Fruit fly (Drosophila melanogaster) whole organism, embryonic: ENCODE data around the gene Mipp2.
A peak's percentile ranks its signal among the peaks of the same experiment; 100 is the strongest.

Experiments
- Blimp-1 ChIP-seq: fragments of 200-800 bp; sonication (Bioruptor generic); optimal IDR thresholded peaks from 3 replicates; lab custom pipeline; 2018; ENCODE audit warnings: missing biosample characterization, missing genetic modification characterization, mild to moderate bottlenecking, moderate library complexity, missing genetic modification reagents
- CG11695 ChIP-seq: fragments of 200-800 bp; sonication (Bioruptor generic); IDR thresholded peaks from 3 replicates; pipeline ENCODE4 v1.3.6; 2022; ENCODE audit warnings: missing biosample characterization, missing genetic modification characterization
- CG13894 ChIP-seq: fragments of 200-800 bp; sonication (Bioruptor generic); optimal IDR thresholded peaks from 3 replicates; lab custom pipeline; 2018; ENCODE audit warnings: missing biosample characterization, mild to moderate bottlenecking, missing genetic modification characterization, moderate library complexity
- CG15269 ChIP-seq: fragments of 200-800 bp; sonication (Bioruptor generic); optimal IDR thresholded peaks from 2 replicates; lab custom pipeline; 2018; ENCODE audit warnings: missing biosample characterization, mild to moderate bottlenecking, missing genetic modification characterization, moderate library complexity
- CG17361 ChIP-seq: fragments of 200-800 bp; sonication (Bioruptor generic); IDR thresholded peaks from 3 replicates; pipeline ENCODE4 v1.3.6; 2022; ENCODE audit warnings: missing biosample characterization, missing genetic modification characterization
- CG18599 ChIP-seq: fragments of 200-800 bp; sonication (Bioruptor generic); optimal IDR thresholded peaks from 3 replicates; lab custom pipeline; 2017; ENCODE audit warnings: missing biosample characterization, missing genetic modification characterization, mild to moderate bottlenecking, moderate library complexity, missing genetic modification reagents
- CG31441 ChIP-seq: fragments of 200-800 bp; sonication (Bioruptor generic); IDR thresholded peaks from 2 replicates; pipeline ENCODE4 v1.3.6; 2022; ENCODE audit warnings: missing biosample characterization, missing genetic modification characterization
- CG4282 ChIP-seq: fragments of 200-800 bp; sonication (Bioruptor generic); optimal IDR thresholded peaks from 2 replicates; lab custom pipeline; 2016; ENCODE audit warnings: missing biosample characterization, missing genetic modification characterization
- CG5245 ChIP-seq: fragments of 200-800 bp; sonication (Bioruptor generic); optimal IDR thresholded peaks from 3 replicates; lab custom pipeline; 2016; ENCODE audit warnings: missing biosample characterization, missing genetic modification characterization
- CG7556 ChIP-seq: fragments of 200-800 bp; sonication (Bioruptor generic); optimal IDR thresholded peaks from 2 replicates; lab custom pipeline; 2017; ENCODE audit warnings: missing biosample characterization, mild to moderate bottlenecking, missing genetic modification characterization
- CG8281 ChIP-seq: fragments of 200-800 bp; sonication (Bioruptor generic); optimal IDR thresholded peaks from 2 replicates; lab custom pipeline; 2018; ENCODE audit warnings: missing biosample characterization, mild to moderate bottlenecking, missing genetic modification characterization, moderate library complexity
- CrebB ChIP-seq: fragments of 200-800 bp; sonication (Bioruptor generic); optimal IDR thresholded peaks from 3 replicates; lab custom pipeline; 2018; ENCODE audit warnings: missing biosample characterization, mild to moderate bottlenecking, missing genetic modification characterization
- D ChIP-seq, 2 experiments: fragments of 200-800 bp in 1 of 2; fragments of >200 bp in 1 of 2; sonication (Bioruptor generic) in 1 of 2; optimal IDR thresholded peaks; 2 replicates in 1 of 2; 3 replicates in 1 of 2; lab custom pipeline; 2017; ENCODE audit warnings: mild to moderate bottlenecking in 1 of 2, missing biosample characterization in 1 of 2, missing genetic modification characterization in 1 of 2, missing genetic modification reagents in 1 of 2
- Eip74EF ChIP-seq, 2 experiments: fragments of 200-800 bp in 1 of 2; fragments of >200 bp in 1 of 2; sonication (Bioruptor generic) in 1 of 2; optimal IDR thresholded peaks; 2 replicates each; lab custom pipeline; 2017 to 2019; ENCODE audit warnings: missing biosample characterization in 2 of 2, missing genetic modification characterization in 2 of 2, mild to moderate bottlenecking in 1 of 2, moderate library complexity in 1 of 2
- Gug ChIP-seq: fragments of 200-800 bp; sonication (Bioruptor generic); IDR thresholded peaks from 4 replicates; pipeline ENCODE4 v1.3.6; 2022; ENCODE audit warnings: missing biosample characterization, missing genetic modification characterization
- H15 ChIP-seq: fragments of 200-800 bp; sonication (Bioruptor generic); IDR thresholded peaks from 3 replicates; pipeline ENCODE4 v1.3.6; 2022; ENCODE audit warnings: missing biosample characterization, missing genetic modification characterization
- HLH54F ChIP-seq: fragments of 200-800 bp; sonication (Bioruptor generic); optimal IDR thresholded peaks from 3 replicates; lab custom pipeline; 2016; ENCODE audit warnings: missing biosample characterization, missing genetic modification characterization
- Med ChIP-seq: fragments of 200-800 bp; sonication (Bioruptor generic); peaks from one replicate; lab custom pipeline; 2016; ENCODE audit warnings: missing biosample characterization, missing genetic modification characterization, mild to moderate bottlenecking, inconsistent platforms, moderate library complexity
- Oli ChIP-seq: fragments of 200-800 bp; sonication (Bioruptor generic); optimal IDR thresholded peaks from 2 replicates; lab custom pipeline; 2018; ENCODE audit warnings: missing biosample characterization, mild to moderate bottlenecking, missing genetic modification characterization, moderate library complexity
- Optix ChIP-seq: fragments of 200-800 bp; sonication (Bioruptor generic); IDR thresholded peaks from 3 replicates; pipeline ENCODE4 v1.3.6; 2022; ENCODE audit warnings: missing biosample characterization, missing genetic modification characterization
- Pdp1 ChIP-seq, 2 experiments: fragments of 200-800 bp; sonication (Bioruptor generic); optimal IDR thresholded peaks; 3 replicates each; lab custom pipeline; 2016; ENCODE audit warnings: missing biosample characterization in 2 of 2, missing genetic modification characterization in 2 of 2, mild to moderate bottlenecking in 1 of 2, moderate library complexity in 1 of 2
- Vsx1 ChIP-seq: fragments of 200-800 bp; sonication (Bioruptor generic); optimal IDR thresholded peaks from 2 replicates; lab custom pipeline; 2017; ENCODE audit warnings: missing biosample characterization, mild to moderate bottlenecking, missing genetic modification characterization, missing genetic modification reagents
- bbx ChIP-seq: fragments of 200-800 bp; sonication (Bioruptor generic); IDR thresholded peaks from 2 replicates; pipeline ENCODE4 v1.3.6; 2022; ENCODE audit warnings: missing biosample characterization, missing genetic modification characterization; ENCODE audit not compliant: partially characterized antibody
- crol ChIP-seq: fragments of 200-800 bp; sonication (Bioruptor generic); IDR thresholded peaks from 2 replicates; pipeline ENCODE4 v1.3.6; 2022; ENCODE audit warnings: missing biosample characterization, missing genetic modification characterization
- dimm ChIP-seq: fragments of 200-800 bp; sonication (Bioruptor generic); IDR thresholded peaks from 2 replicates; pipeline ENCODE4 v1.3.6; 2022; ENCODE audit warnings: missing biosample characterization, missing genetic modification characterization
- dmrt11E ChIP-seq: fragments of 200-800 bp; sonication (Bioruptor generic); optimal IDR thresholded peaks from 3 replicates; lab custom pipeline; 2018; ENCODE audit warnings: missing biosample characterization, mild to moderate bottlenecking, missing genetic modification characterization, moderate library complexity
- dysf ChIP-seq: fragments of 200-800 bp; sonication (Bioruptor generic); IDR thresholded peaks from 3 replicates; pipeline ENCODE4 v1.3.6; 2022; ENCODE audit warnings: missing biosample characterization, missing genetic modification characterization
- ems ChIP-seq: fragments of 200-800 bp; sonication (Bioruptor generic); optimal IDR thresholded peaks from 3 replicates; lab custom pipeline; 2016; ENCODE audit warnings: missing biosample characterization, missing genetic modification characterization
- exex ChIP-seq: fragments of 200-800 bp; sonication (Bioruptor generic); optimal IDR thresholded peaks from 4 replicates; lab custom pipeline; 2018; ENCODE audit warnings: missing biosample characterization, mild to moderate bottlenecking, missing genetic modification characterization, moderate library complexity
- fd64A ChIP-seq: fragments of 200-800 bp; sonication (Bioruptor generic); optimal IDR thresholded peaks from 3 replicates; lab custom pipeline; 2018; ENCODE audit warnings: missing biosample characterization, mild to moderate bottlenecking, missing genetic modification characterization
- grn ChIP-seq: fragments of 200-800 bp; sonication (Bioruptor generic); optimal IDR thresholded peaks from 3 replicates; lab custom pipeline; 2017; ENCODE audit warnings: missing biosample characterization, missing genetic modification characterization
- jumu ChIP-seq: fragments of 200-800 bp; sonication (Bioruptor generic); optimal IDR thresholded peaks from 3 replicates; lab custom pipeline; 2016; ENCODE audit warnings: missing biosample characterization, missing genetic modification characterization
- ken ChIP-seq: fragments of 200-800 bp; sonication (Bioruptor generic); IDR thresholded peaks from 3 replicates; pipeline ENCODE4 v1.3.6; 2022; ENCODE audit warnings: missing biosample characterization, missing genetic modification characterization
- mirr ChIP-seq: fragments of 200-800 bp; sonication (Bioruptor generic); optimal IDR thresholded peaks from 3 replicates; lab custom pipeline; 2018; ENCODE audit warnings: missing biosample characterization, mild to moderate bottlenecking, missing genetic modification characterization
- odd ChIP-seq: fragments of 200-800 bp; sonication (Bioruptor generic); optimal IDR thresholded peaks from 2 replicates; lab custom pipeline; 2017; ENCODE audit warnings: missing biosample characterization, mild to moderate bottlenecking, missing genetic modification characterization
- org-1 ChIP-seq: fragments of 200-800 bp; sonication (Bioruptor generic); optimal IDR thresholded peaks from 2 replicates; lab custom pipeline; 2017; ENCODE audit warnings: missing biosample characterization, missing genetic modification characterization
- pum ChIP-seq: fragments of 200-800 bp; sonication (Bioruptor generic); optimal IDR thresholded peaks from 2 replicates; lab custom pipeline; 2016; ENCODE audit warnings: missing biosample characterization, missing genetic modification characterization
- repo ChIP-seq: fragments of 200-800 bp; sonication (Bioruptor generic); optimal IDR thresholded peaks from 2 replicates; lab custom pipeline; 2016; ENCODE audit warnings: missing biosample characterization, missing genetic modification characterization
- sd ChIP-seq: fragments of 200-800 bp; sonication (Bioruptor generic); optimal IDR thresholded peaks from 3 replicates; lab custom pipeline; 2018; ENCODE audit warnings: missing biosample characterization, mild to moderate bottlenecking, missing genetic modification characterization, moderate library complexity
- sima ChIP-seq: fragments of 200-800 bp; sonication (Bioruptor generic); optimal IDR thresholded peaks from 2 replicates; lab custom pipeline; 2016; ENCODE audit warnings: missing biosample characterization, missing genetic modification characterization
- sug ChIP-seq: fragments of 200-800 bp; optimal IDR thresholded peaks from 2 replicates; lab custom pipeline; 2019; ENCODE audit warnings: missing biosample characterization, mild to moderate bottlenecking, missing genetic modification characterization, moderate library complexity
- ttk ChIP-seq: fragments of 200-800 bp; sonication (Bioruptor generic); IDR thresholded peaks from 2 replicates; pipeline ENCODE4 v2.1.2; 2022; ENCODE audit warnings: missing biosample characterization, missing genetic modification characterization
- vnd ChIP-seq: fragments of 200-800 bp; sonication (Bioruptor generic); IDR thresholded peaks from 3 replicates; pipeline ENCODE4 v1.3.6; 2022; ENCODE audit warnings: missing biosample characterization, missing genetic modification characterization; ENCODE audit not compliant: partially characterized antibody

Mipp2 gene

DNA sequence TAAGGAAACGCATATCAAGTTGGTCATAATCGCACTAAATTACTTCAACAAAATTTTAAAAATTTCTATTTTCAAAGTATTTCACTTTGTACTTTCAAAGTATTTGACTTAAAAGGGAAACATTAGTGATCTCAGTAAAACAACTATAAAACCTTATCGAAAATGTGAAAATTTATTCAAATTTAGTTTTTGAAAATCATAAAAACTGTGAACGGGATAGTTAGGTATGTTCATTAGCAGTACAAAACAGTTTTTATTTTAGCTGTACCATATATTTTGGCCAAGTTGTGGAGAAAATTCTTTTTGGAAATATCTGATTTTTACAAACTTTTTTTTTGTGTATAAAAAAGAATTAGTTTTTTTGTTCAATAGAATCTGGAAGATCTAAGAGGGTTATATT is 25.0 kb downstream of the Mipp2 start, which contains the start of gene CG43115:
TSS of gene CG43115 (minus strand) at position 101 of the 400 bp plus-strand sequence.
- TF ChIP-seq jumu (GFP tag; lab: Kevin White, UChicago): no peak

DNA sequence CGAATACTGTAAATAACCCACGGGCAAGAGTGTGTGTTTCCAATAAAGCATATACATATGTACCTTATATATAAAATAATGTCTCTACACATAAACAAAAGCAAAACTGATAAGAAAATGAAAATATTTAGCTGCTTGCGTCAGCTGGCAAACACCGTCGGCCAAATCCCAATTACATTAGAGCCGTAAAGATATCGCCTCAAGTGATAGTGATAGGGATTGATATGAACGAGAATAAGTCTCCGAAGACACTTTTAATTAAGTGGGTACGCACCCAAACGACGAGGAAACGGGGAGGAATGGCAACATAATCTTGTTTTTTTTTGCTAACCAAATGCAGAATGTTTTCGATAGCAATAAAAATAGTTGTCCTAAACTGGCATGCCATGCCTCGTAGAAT is 26.8 kb downstream of the Mipp2 start:
- no peak for TF ChIP-seq Med
- TF ChIP-seq mirr (GFP tag; lab: Kevin White, UChicago): peak; percentile 74
- TF ChIP-seq CG11695 (GFP tag; lab: Robert Waterston, UW): no peak
- TF ChIP-seq CG13894 (tag; lab: Kevin White, UChicago): no peak
- no peak for TF ChIP-seq dysf (GFP tag; lab: Robert Waterston, UW)
- TF ChIP-seq Pdp1 (GFP tag; optimal IDR thresholded peaks at IDR 0.05; lab: Kevin White, UChicago): peak in 1 of 2 experiments; percentile 7
- no peak for TF ChIP-seq CG15269 (tag; lab: Kevin White, UChicago)
- TF ChIP-seq CrebB: no peak
- no peak for TF ChIP-seq Oli (tag; lab: Kevin White, UChicago)
- no peak for TF ChIP-seq ttk
- TF ChIP-seq CG4282: no peak
- peak; percentile 26 for TF ChIP-seq sug (tag; lab: Kevin White, UChicago)
- peak; percentile 30 for TF ChIP-seq sd (tag; lab: Kevin White, UChicago)
- TF ChIP-seq fd64A (GFP tag; lab: Kevin White, UChicago): no peak
- TF ChIP-seq exex: peak; percentile 81

DNA sequence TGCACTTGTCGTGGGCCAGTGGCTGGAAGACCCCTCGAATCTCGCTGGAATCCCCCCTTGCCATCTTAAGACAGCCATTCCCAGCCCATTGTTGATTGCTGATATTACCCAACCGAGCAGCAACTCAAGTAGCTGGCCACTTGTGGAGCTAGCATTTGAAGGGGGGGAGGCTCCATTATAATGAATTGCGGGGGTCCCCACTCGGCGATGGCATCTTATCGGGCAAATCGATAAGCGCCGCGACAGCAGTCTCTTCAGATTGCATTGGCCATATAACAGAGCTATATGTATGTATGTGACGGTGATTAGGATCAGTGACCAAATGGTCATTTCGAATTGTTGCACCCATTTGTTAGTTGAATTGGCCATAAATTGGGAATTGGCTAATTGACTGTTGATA is 29.1 kb downstream of the Mipp2 start:
- TF ChIP-seq grn (GFP tag; lab: Kevin White, UChicago) (peak; percentile 91), exex (peak; percentile 27), CG7556 (no peak), vnd (0 out of 3 replicates have a peak, but pooled peaks have one; percentile 34), Gug (no peak), crol (GFP tag; lab: Robert Waterston, UW) (peak; percentile 34; the same call in 1 of the 2 replicates), sd (tag; lab: Kevin White, UChicago) (no peak), sug (tag; lab: Kevin White, UChicago) (peak; percentile 91), Pdp1 (GFP tag; optimal IDR thresholded peaks at IDR 0.05; lab: Kevin White, UChicago) (peak in 1 of 2 experiments; percentile 38), CrebB (no peak), Vsx1 (GFP tag; lab: Kevin White, UChicago) (no peak), ems (GFP tag; lab: Kevin White, UChicago) (no peak), HLH54F (GFP tag; lab: Kevin White, UChicago) (no peak), repo (GFP tag; lab: Kevin White, UChicago) (no peak)

DNA sequence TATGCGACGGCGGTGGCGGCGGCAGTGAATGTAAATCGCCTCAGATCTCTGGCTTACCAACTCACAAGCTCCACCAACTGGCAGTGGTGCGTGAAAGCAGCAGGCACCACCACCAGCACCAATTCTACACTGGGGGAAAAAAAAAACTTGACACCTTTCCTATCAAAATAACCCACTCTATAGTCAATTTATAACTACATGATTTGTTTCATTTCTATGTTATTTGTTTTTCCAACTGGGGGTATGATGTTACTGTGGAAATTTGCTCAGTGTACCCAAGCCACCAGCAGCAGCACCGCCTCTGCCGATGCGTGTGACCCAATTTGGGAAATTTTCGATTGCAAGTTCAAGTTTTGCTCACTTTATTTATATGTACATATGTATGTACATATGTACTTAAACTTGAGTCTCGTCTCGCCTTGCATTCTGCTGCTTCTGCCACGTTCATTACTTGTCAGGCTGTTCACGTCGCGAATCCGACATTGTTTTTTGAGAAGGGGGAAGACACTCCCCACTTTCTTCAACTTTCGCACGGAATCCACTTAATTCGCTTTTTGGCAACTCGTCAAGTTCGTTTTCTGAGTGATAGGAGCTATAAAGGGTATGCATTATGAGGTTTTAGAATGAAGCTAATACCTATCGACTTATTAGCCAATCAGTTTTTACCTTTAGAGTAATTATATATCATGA is 32.0 kb downstream of the Mipp2 start:
- TF ChIP-seq Blimp-1 (GFP tag; lab: Kevin White, UChicago) (peak; percentile 54), pum (GFP tag; lab: Kevin White, UChicago) (peak; percentile 3), org-1 (GFP tag; lab: Kevin White, UChicago) (no peak), odd (no peak), CG5245 (GFP tag; lab: Kevin White, UChicago) (peak; percentile 27), CG17361 (GFP tag; lab: Robert Waterston, UW) (0 out of 3 replicates have a peak, but pooled peaks have one; percentile 16), ttk (peak; percentile 51), CG18599 (no peak), D (optimal IDR thresholded peaks at IDR 0.05; lab: Kevin White, UChicago) (no peak), D (GFP tag; optimal IDR thresholded peaks at IDR 0.05; lab: Kevin White, UChicago) (peak; percentile 20), Eip74EF (GFP tag; optimal IDR thresholded peaks at IDR 0.05; lab: Kevin White, UChicago) (no peak), H15 (GFP tag; lab: Robert Waterston, UW) (peak; percentile 59; the same call in 2 of the 3 replicates), sima (GFP tag; lab: Kevin White, UChicago) (no peak), CG8281 (tag; lab: Kevin White, UChicago) (no peak), dmrt11E (tag; lab: Kevin White, UChicago) (no peak), dimm (peak; percentile 42; the same call in 1 of the 2 replicates), vnd (no peak), CG31441 (GFP tag; lab: Robert Waterston, UW) (peak; percentile 38; the same call in 1 of the 2 replicates), ken (GFP tag; lab: Robert Waterston, UW) (0 out of 3 replicates have a peak, but pooled peaks have one; percentile 40), Optix (GFP tag; lab: Robert Waterston, UW) (0 out of 3 replicates have a peak, but pooled peaks have one; percentile 42), bbx (GFP tag; lab: Robert Waterston, UW) (no peak)
